Fruit fly (Drosophila melanogaster) whole organism, embryonic: ENCODE results near the gene net.
A peak's percentile ranks its signal among the peaks of the same experiment; 100 is the strongest.

ENCODE experiments used
- Aef1 ChIP-seq: fragments of 200-800 bp; sonication (Bioruptor generic); IDR thresholded peaks from 3 replicates; pipeline ENCODE4 v1.3.6; 2022; ENCODE audit warnings: missing biosample characterization, missing genetic modification characterization
- Atf-2 ChIP-seq: fragments of 200-800 bp; sonication (Bioruptor generic); optimal IDR thresholded peaks from 2 replicates; lab custom pipeline; 2016; ENCODE audit warnings: missing biosample characterization, missing genetic modification characterization
- Atf3 ChIP-seq: fragments of 200-800 bp; sonication (Bioruptor generic); optimal IDR thresholded peaks from 3 replicates; lab custom pipeline; 2016; ENCODE audit warnings: missing biosample characterization, missing genetic modification characterization
- B-H2 ChIP-seq: fragments of 200-800 bp; sonication (Bioruptor generic); optimal IDR thresholded peaks from 2 replicates; lab custom pipeline; 2018; ENCODE audit warnings: missing biosample characterization, mild to moderate bottlenecking, missing genetic modification characterization
- CG10565 ChIP-seq: fragments of 200-800 bp; sonication (Bioruptor generic); optimal IDR thresholded peaks from 3 replicates; lab custom pipeline; 2016; ENCODE audit warnings: missing biosample characterization, mild to moderate bottlenecking, missing genetic modification characterization
- CG12744 ChIP-seq: fragments of 200-800 bp; sonication (Bioruptor generic); optimal IDR thresholded peaks from 2 replicates; lab custom pipeline; 2016; ENCODE audit warnings: missing biosample characterization, missing genetic modification characterization
- CG13296 ChIP-seq: fragments of 200-800 bp; sonication (Bioruptor generic); optimal IDR thresholded peaks from 3 replicates; lab custom pipeline; 2018; ENCODE audit warnings: missing biosample characterization, mild to moderate bottlenecking, missing genetic modification characterization
- CG13775 ChIP-seq: fragments of 200-800 bp; sonication (Bioruptor generic); optimal IDR thresholded peaks from 3 replicates; lab custom pipeline; 2017; ENCODE audit warnings: missing biosample characterization, mild to moderate bottlenecking, missing genetic modification characterization
- CG14667 ChIP-seq: fragments of 200-800 bp; sonication (Bioruptor generic); IDR thresholded peaks from 2 replicates; pipeline ENCODE4 v1.3.6; 2022; ENCODE audit warnings: missing biosample characterization, missing genetic modification characterization
- CG18011 ChIP-seq: fragments of 200-800 bp; sonication (Bioruptor generic); optimal IDR thresholded peaks from 2 replicates; lab custom pipeline; 2017; ENCODE audit warnings: missing biosample characterization, missing genetic modification characterization, mild to moderate bottlenecking, moderate library complexity, missing genotype
- CG2712 ChIP-seq: fragments of 200-800 bp; optimal IDR thresholded peaks from 3 replicates; lab custom pipeline; 2019; ENCODE audit warnings: missing biosample characterization, mild to moderate bottlenecking, missing genetic modification characterization, moderate library complexity
- CG31224 ChIP-seq: fragments of 200-800 bp; sonication (Bioruptor generic); IDR thresholded peaks from 2 replicates; pipeline ENCODE4 v1.3.6; 2022; ENCODE audit warnings: missing biosample characterization, missing genetic modification characterization
- CG32767 ChIP-seq: fragments of 200-800 bp; sonication (Bioruptor generic); IDR thresholded peaks from 2 replicates; pipeline ENCODE4 v1.3.6; 2022; ENCODE audit warnings: missing biosample characterization, missing genetic modification characterization
- CG3281 ChIP-seq: fragments of 200-800 bp; sonication (Bioruptor generic); optimal IDR thresholded peaks from 3 replicates; lab custom pipeline; 2017; ENCODE audit warnings: missing biosample characterization, mild to moderate bottlenecking, missing genetic modification characterization
- CG4282 ChIP-seq: fragments of 200-800 bp; sonication (Bioruptor generic); optimal IDR thresholded peaks from 2 replicates; lab custom pipeline; 2016; ENCODE audit warnings: missing biosample characterization, missing genetic modification characterization
- CG4328 ChIP-seq: fragments of 200-800 bp; sonication (Bioruptor generic); optimal IDR thresholded peaks from 3 replicates; lab custom pipeline; 2017; ENCODE audit warnings: missing biosample characterization, missing genetic modification reagents, missing genetic modification characterization
- CG4730 ChIP-seq: fragments of 200-800 bp; sonication (Bioruptor generic); IDR thresholded peaks from 2 replicates; pipeline ENCODE4 v1.3.6; 2022; ENCODE audit warnings: missing biosample characterization, missing genetic modification characterization
- CG4854 ChIP-seq: fragments of 200-800 bp; sonication (Bioruptor generic); optimal IDR thresholded peaks from 2 replicates; lab custom pipeline; 2016; ENCODE audit warnings: missing biosample characterization, missing genetic modification characterization, inconsistent platforms
- CG7271 ChIP-seq: fragments of 200-800 bp; sonication (Bioruptor generic); optimal IDR thresholded peaks from 2 replicates; lab custom pipeline; 2018; ENCODE audit warnings: missing biosample characterization, mild to moderate bottlenecking, missing genetic modification characterization, moderate library complexity
- CG7786 ChIP-seq: fragments of 200-800 bp; sonication (Bioruptor generic); optimal IDR thresholded peaks from 2 replicates; lab custom pipeline; 2016; ENCODE audit warnings: missing biosample characterization, missing genetic modification characterization
- CG7928 ChIP-seq: fragments of 200-800 bp; sonication (Bioruptor generic); optimal IDR thresholded peaks from 2 replicates; lab custom pipeline; 2017; ENCODE audit warnings: missing biosample characterization, mild to moderate bottlenecking, missing genetic modification characterization
- CG9215 ChIP-seq: fragments of 200-800 bp; sonication (Bioruptor generic); IDR thresholded peaks from 2 replicates; pipeline ENCODE4 v1.3.6; 2022; ENCODE audit warnings: missing biosample characterization, missing genetic modification characterization
- Dll ChIP-seq: fragments of 200-800 bp; sonication (Bioruptor generic); IDR thresholded peaks from 4 replicates; pipeline ENCODE4 v1.3.6; 2022; ENCODE audit warnings: missing biosample characterization, missing genetic modification characterization; ENCODE audit not compliant: partially characterized antibody
- Fer1 ChIP-seq: fragments of 200-800 bp; sonication (Bioruptor generic); optimal IDR thresholded peaks from 2 replicates; lab custom pipeline; 2017; ENCODE audit warnings: missing biosample characterization, mild to moderate bottlenecking, missing genetic modification characterization
- H2.0 ChIP-seq: fragments of 200-800 bp; sonication (Bioruptor generic); IDR thresholded peaks from 2 replicates; pipeline ENCODE4 v1.3.6; 2022; ENCODE audit warnings: missing biosample characterization, missing genetic modification characterization
- MTF-1 ChIP-seq: fragments of 200-800 bp; sonication (Bioruptor generic); optimal IDR thresholded peaks from 2 replicates; lab custom pipeline; 2018; ENCODE audit warnings: missing biosample characterization, mild to moderate bottlenecking, missing genetic modification characterization, borderline replicate concordance
- Myb ChIP-seq: fragments of 200-800 bp; sonication (Bioruptor generic); optimal IDR thresholded peaks from 2 replicates; lab custom pipeline; 2016; ENCODE audit warnings: missing biosample characterization, missing genetic modification characterization
- Poxn ChIP-seq: fragments of 200-800 bp; sonication (Bioruptor generic); IDR thresholded peaks from 2 replicates; pipeline ENCODE4 v1.3.6; 2022; ENCODE audit warnings: missing biosample characterization, missing genetic modification characterization
- Rx ChIP-seq: fragments of 200-800 bp; sonication (Bioruptor generic); IDR thresholded peaks from 2 replicates; pipeline ENCODE4 v1.3.6; 2022; ENCODE audit warnings: missing biosample characterization, missing genetic modification characterization
- Sox100B ChIP-seq: fragments of 200-800 bp; sonication (Bioruptor generic); optimal IDR thresholded peaks from 3 replicates; lab custom pipeline; 2018; ENCODE audit warnings: missing biosample characterization, mild to moderate bottlenecking, missing genetic modification characterization
- ab ChIP-seq: fragments of 200-800 bp; sonication (Bioruptor generic); optimal IDR thresholded peaks from 2 replicates; lab custom pipeline; 2016; ENCODE audit warnings: missing biosample characterization, missing genetic modification characterization
- ap ChIP-seq: fragments of 200-800 bp; sonication (Bioruptor generic); IDR thresholded peaks from 2 replicates; pipeline ENCODE4 v1.3.6; 2022; ENCODE audit warnings: missing biosample characterization, missing genetic modification characterization
- ase ChIP-seq: fragments of 200-800 bp; sonication (Bioruptor generic); IDR thresholded peaks from 3 replicates; pipeline ENCODE4 v1.3.6; 2022; ENCODE audit warnings: missing biosample characterization, missing genetic modification characterization
- bsh ChIP-seq, 2 experiments: fragments of 200-800 bp; sonication (Bioruptor generic); optimal IDR thresholded peaks; 2 replicates each; lab custom pipeline; 2017 to 2018; ENCODE audit warnings: mild to moderate bottlenecking in 2 of 2, missing biosample characterization in 2 of 2, missing genetic modification characterization in 2 of 2, moderate library complexity in 1 of 2
- cato ChIP-seq: fragments of 200-800 bp; sonication (Bioruptor generic); optimal IDR thresholded peaks from 2 replicates; lab custom pipeline; 2016; ENCODE audit warnings: missing biosample characterization, missing genetic modification characterization, borderline replicate concordance
- chinmo ChIP-seq: fragments of 200-800 bp; sonication (Bioruptor generic); IDR thresholded peaks from 4 replicates; pipeline ENCODE4 v1.3.6; 2022; ENCODE audit warnings: missing biosample characterization, missing genetic modification characterization; ENCODE audit not compliant: partially characterized antibody
- crol ChIP-seq: fragments of 200-800 bp; sonication (Bioruptor generic); IDR thresholded peaks from 2 replicates; pipeline ENCODE4 v1.3.6; 2022; ENCODE audit warnings: missing biosample characterization, missing genetic modification characterization
- dati ChIP-seq: fragments of 200-800 bp; sonication (Bioruptor generic); IDR thresholded peaks from 2 replicates; pipeline ENCODE4 v1.3.6; 2022; ENCODE audit warnings: missing biosample characterization, missing genetic modification characterization
- ham ChIP-seq: fragments of 200-800 bp; sonication (Bioruptor generic); IDR thresholded peaks from 2 replicates; pipeline ENCODE4 v1.3.6; 2022; ENCODE audit warnings: missing biosample characterization, missing genetic modification characterization
- hbn ChIP-seq: fragments of 200-800 bp; sonication (Bioruptor generic); IDR thresholded peaks from 2 replicates; pipeline ENCODE4 v1.3.6; 2022; ENCODE audit warnings: missing biosample characterization, missing genetic modification characterization; ENCODE audit not compliant: partially characterized antibody
- knrl ChIP-seq: fragments of 200-800 bp; sonication (Bioruptor generic); IDR thresholded peaks from 3 replicates; pipeline ENCODE4 v1.3.6; 2022; ENCODE audit warnings: missing biosample characterization, missing genetic modification characterization; ENCODE audit not compliant: partially characterized antibody
- lab ChIP-seq: fragments of 200-800 bp; sonication (Bioruptor generic); optimal IDR thresholded peaks from 3 replicates; lab custom pipeline; 2017; ENCODE audit warnings: missing biosample characterization, missing genetic modification characterization, mild to moderate bottlenecking, moderate library complexity, missing genetic modification reagents
- maf-S ChIP-seq: fragments of 200-800 bp; sonication (Bioruptor generic); optimal IDR thresholded peaks from 2 replicates; lab custom pipeline; 2016; ENCODE audit warnings: missing biosample characterization, missing genetic modification characterization
- mam ChIP-seq: fragments of 200-800 bp; sonication (Bioruptor generic); optimal IDR thresholded peaks from 3 replicates; lab custom pipeline; 2016; ENCODE audit warnings: missing biosample characterization, missing genetic modification characterization
- mld ChIP-seq: fragments of 200-800 bp; sonication (Bioruptor generic); IDR thresholded peaks from 3 replicates; pipeline ENCODE4 v1.3.6; 2022; ENCODE audit warnings: missing biosample characterization, missing genetic modification characterization; ENCODE audit not compliant: partially characterized antibody
- nerfin-2 ChIP-seq: fragments of 200-800 bp; sonication (Bioruptor generic); IDR thresholded peaks from 2 replicates; pipeline ENCODE4 v1.3.6; 2022; ENCODE audit warnings: missing biosample characterization, missing genetic modification characterization; ENCODE audit not compliant: partially characterized antibody
- pros ChIP-seq: fragments of 200-800 bp; sonication (Bioruptor generic); optimal IDR thresholded peaks from 3 replicates; lab custom pipeline; 2019; ENCODE audit warnings: missing biosample characterization, mild to moderate bottlenecking, missing genetic modification characterization, moderate library complexity
- sens ChIP-seq: fragments of 200-800 bp; sonication (Bioruptor generic); peaks from one replicate; lab custom pipeline; 2016; ENCODE audit warnings: missing biosample characterization, missing genetic modification characterization
- tup ChIP-seq: fragments of 200-800 bp; sonication (Bioruptor generic); optimal IDR thresholded peaks from 2 replicates; lab custom pipeline; 2016; ENCODE audit warnings: missing biosample characterization, mild to moderate bottlenecking, missing genetic modification characterization, moderate library complexity
- twi ChIP-seq: fragments of 200-800 bp; optimal IDR thresholded peaks from 2 replicates; lab custom pipeline; 2019; ENCODE audit warnings: missing biosample characterization, mild to moderate bottlenecking, missing genetic modification characterization, moderate library complexity
- zf30C ChIP-seq: fragments of 200-800 bp; sonication (Bioruptor generic); optimal IDR thresholded peaks from 3 replicates; lab custom pipeline; 2018; ENCODE audit warnings: missing biosample characterization, mild to moderate bottlenecking, missing genetic modification characterization

net gene

DNA sequence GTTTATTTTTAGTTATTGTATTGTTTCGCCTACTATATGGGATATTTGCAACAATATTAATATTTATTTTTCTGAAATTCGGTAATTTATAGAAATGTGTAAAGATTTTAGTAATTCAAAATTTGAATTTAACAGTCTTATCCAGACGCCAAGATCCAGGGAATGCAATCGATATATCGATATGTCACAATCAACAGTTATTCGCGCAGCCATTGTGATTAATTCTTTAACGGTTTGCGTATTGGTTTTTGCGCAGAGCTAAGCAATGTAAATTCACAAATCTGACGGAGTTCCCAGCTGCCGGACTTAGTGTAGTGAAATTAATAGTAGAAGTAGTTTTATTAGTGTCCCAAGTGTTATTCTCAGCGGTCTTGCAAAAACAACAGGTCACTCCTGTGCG, 27.2 kb upstream of the net start, which contains the start of gene ND-15 (continued):
- TF ChIP-seq knrl (GFP tag; lab: Robert Waterston, UW) (peak; percentile 73; the same call in 2 of the 3 replicates), CG14667 (GFP tag; lab: Robert Waterston, UW) (no peak), dati (GFP tag; lab: Robert Waterston, UW) (no peak), mam (GFP tag; lab: Kevin White, UChicago) (no peak), CG18011 (no peak), maf-S (no peak), nerfin-2 (GFP tag; lab: Robert Waterston, UW) (0 out of 2 replicates have a peak, but pooled peaks have one; percentile 31), Fer1 (GFP tag; lab: Kevin White, UChicago) (no peak), Sox100B (no peak), CG7928 (GFP tag; lab: Kevin White, UChicago) (peak; percentile 19), lab (no peak), CG4328 (GFP tag; lab: Kevin White, UChicago) (no peak), CG32767 (no peak), ase (GFP tag; lab: Robert Waterston, UW) (no peak), Myb (GFP tag; lab: Kevin White, UChicago) (peak; percentile 98), chinmo (GFP tag; lab: Robert Waterston, UW) (peak; percentile 84; the same call in 2 of the 4 replicates), Atf3 (GFP tag; lab: Kevin White, UChicago) (no peak), pros (GFP tag; lab: Kevin White, UChicago) (no peak), tup (no peak), bsh (GFP tag; optimal IDR thresholded peaks at IDR 0.05; lab: Kevin White, UChicago) (no peak), CG13296 (GFP tag; lab: Kevin White, UChicago) (no peak), CG10565 (no peak), MTF-1 (no peak), CG13775 (GFP tag; lab: Kevin White, UChicago) (no peak), ap (no peak), CG9215 (GFP tag; lab: Robert Waterston, UW) (no peak), Atf-2 (GFP tag; lab: Kevin White, UChicago) (no peak), CG4730 (no peak), CG31224 (no peak), B-H2 (GFP tag; lab: Kevin White, UChicago) (no peak), Poxn (GFP tag; lab: Robert Waterston, UW) (no peak), CG2712 (tag; lab: Kevin White, UChicago) (peak; percentile 30), mld (GFP tag; lab: Robert Waterston, UW) (peak; percentile 69; the same call in 2 of the 3 replicates), Dll (GFP tag; lab: Robert Waterston, UW) (peak; percentile 79), CG3281 (GFP tag; lab: Kevin White, UChicago) (no peak), ab (GFP tag; lab: Kevin White, UChicago) (no peak), cato (GFP tag; lab: Kevin White, UChicago) (no peak), hbn (GFP tag; lab: Robert Waterston, UW) (peak; percentile 58), CG4282 (GFP tag; lab: Kevin White, UChicago) (no peak), CG7786 (GFP tag; lab: Kevin White, UChicago) (no peak), H2.0 (GFP tag; lab: Robert Waterston, UW) (no peak), CG12744 (GFP tag; lab: Kevin White, UChicago) (no peak), crol (GFP tag; lab: Robert Waterston, UW) (no peak), zf30C (GFP tag; lab: Kevin White, UChicago) (no peak), CG7271 (tag; lab: Kevin White, UChicago) (no peak), twi (tag; lab: Kevin White, UChicago) (no peak), CG4854 (GFP tag; lab: Kevin White, UChicago) (no peak), Rx (no peak), sens (peak; percentile 71), Aef1 (no peak), ham (GFP tag; lab: Robert Waterston, UW) (no peak)
